Worm (Caenorhabditis elegans) whole organism, L4 larva: ENCODE measurements around the gene str-178.

Source experiments
- nhr-77 ChIP-seq: fragments of 150-350 bp; optimal IDR thresholded peaks from 2 replicates; lab custom pipeline; 2014; ENCODE audit warnings: missing biosample characterization, missing genetic modification characterization
- snpc-1.2 ChIP-seq: fragments of 200-800 bp; sonication (Bioruptor generic); IDR thresholded peaks from 2 replicates; pipeline ENCODE4 v1.3.6; 2022; ENCODE audit warnings: missing genetic modification reagents, missing genetic modification characterization, missing compliant biosample characterization

DNA sequence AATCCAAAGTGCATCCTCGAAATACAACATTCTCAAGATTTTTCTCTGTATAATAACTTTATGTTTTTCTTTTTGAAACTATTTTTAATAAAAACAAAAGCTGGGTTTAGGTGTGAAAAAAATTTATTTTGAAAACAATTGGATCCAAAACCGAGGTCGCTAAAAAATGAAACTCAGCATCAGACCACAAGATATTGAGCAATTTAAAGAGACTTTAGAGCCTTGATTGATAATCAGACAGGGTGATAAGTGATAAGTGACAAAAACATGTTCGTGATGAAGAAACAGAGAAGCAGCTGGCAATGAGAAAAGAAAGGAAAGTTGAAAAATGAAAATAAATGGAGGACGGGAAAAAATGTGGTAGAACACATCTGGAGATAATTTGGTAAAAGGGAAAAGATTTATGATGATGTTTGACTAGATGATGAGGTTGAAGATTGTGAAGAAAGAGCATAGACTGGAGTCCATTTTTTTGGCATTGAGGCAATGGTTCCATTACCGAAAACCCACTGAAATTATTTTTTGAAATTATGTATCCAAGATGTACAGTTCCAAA lies 35.2 kb upstream of the str-178 start, which contains the start of gene C15C8.6:
- TF ChIP-seq snpc-1.2 (no peak), nhr-77 (tag; lab: Kevin White, UChicago) (no peak)
